Fruit fly (Drosophila melanogaster) whole organism, adult: Measurements from ENCODE around the gene CG43077.

Experiments used
- CG12768 ChIP-seq: fragments of 200-800 bp; sonication (Bioruptor generic); optimal IDR thresholded peaks from 2 replicates; lab custom pipeline; 2017; ENCODE audit warnings: missing biosample characterization, missing genetic modification characterization, mild to moderate bottlenecking, moderate library complexity, missing genetic modification reagents
- CG14711 ChIP-seq: fragments of 200-800 bp; sonication (Bioruptor generic); optimal IDR thresholded peaks from 2 replicates; lab custom pipeline; 2018; ENCODE audit warnings: missing biosample characterization, mild to moderate bottlenecking, missing genetic modification characterization, moderate library complexity
- CG5204 ChIP-seq: fragments of 200-800 bp; sonication (Bioruptor generic); optimal IDR thresholded peaks from 2 replicates; lab custom pipeline; 2016; ENCODE audit warnings: missing biosample characterization, missing genetic modification characterization
- CG7045 ChIP-seq: fragments of 200-800 bp; sonication (Bioruptor generic); optimal IDR thresholded peaks from 2 replicates; lab custom pipeline; 2017; ENCODE audit warnings: missing biosample characterization, mild to moderate bottlenecking, missing genetic modification characterization
- CG7101 ChIP-seq: fragments of 200-800 bp; sonication (Bioruptor generic); optimal IDR thresholded peaks from 2 replicates; lab custom pipeline; 2018; ENCODE audit warnings: missing biosample characterization, mild to moderate bottlenecking, missing genetic modification characterization, moderate library complexity
- Clk ChIP-seq: fragments of 200-800 bp; sonication (Bioruptor generic); optimal IDR thresholded peaks from 2 replicates; lab custom pipeline; 2017; ENCODE audit warnings: missing biosample characterization, missing genetic modification characterization
- Hr96 ChIP-seq: fragments of 200-800 bp; sonication (Bioruptor generic); optimal IDR thresholded peaks from 2 replicates; lab custom pipeline; 2016; ENCODE audit warnings: missing biosample characterization, missing genetic modification characterization
- Mnt ChIP-seq: fragments of 200-800 bp; sonication (Bioruptor generic); optimal IDR thresholded peaks from 2 replicates; lab custom pipeline; 2016; ENCODE audit warnings: missing biosample characterization, mild to moderate bottlenecking, missing genetic modification characterization
- bab1 ChIP-seq: fragments of 200-800 bp; sonication (Bioruptor generic); optimal IDR thresholded peaks from 3 replicates; lab custom pipeline; 2019; ENCODE audit warnings: missing biosample characterization, mild to moderate bottlenecking, missing genetic modification characterization, moderate library complexity
- cic ChIP-seq: fragments of 200-800 bp; sonication (Bioruptor generic); optimal IDR thresholded peaks from 2 replicates; lab custom pipeline; 2017; ENCODE audit warnings: missing biosample characterization, mild to moderate bottlenecking, missing genetic modification characterization, moderate library complexity
- kay ChIP-seq: fragments of 200-800 bp; sonication (Bioruptor generic); peaks from one replicate; lab custom pipeline; 2016; ENCODE audit warnings: missing biosample characterization, missing genetic modification characterization, borderline replicate concordance
- ovo ChIP-seq: fragments of 200-800 bp; sonication (Bioruptor generic); optimal IDR thresholded peaks from 2 replicates; lab custom pipeline; 2016; ENCODE audit warnings: missing biosample characterization, missing genetic modification characterization
- pad ChIP-seq: fragments of 200-800 bp; sonication (Bioruptor generic); optimal IDR thresholded peaks from 3 replicates; lab custom pipeline; 2017; ENCODE audit warnings: missing biosample characterization, missing genetic modification characterization, mild to moderate bottlenecking, moderate library complexity, missing genetic modification reagents
- tj ChIP-seq: fragments of 200-800 bp; sonication (Bioruptor generic); optimal IDR thresholded peaks from 3 replicates; lab custom pipeline; 2017; ENCODE audit warnings: missing biosample characterization, mild to moderate bottlenecking, missing genetic modification characterization, moderate library complexity

DNA sequence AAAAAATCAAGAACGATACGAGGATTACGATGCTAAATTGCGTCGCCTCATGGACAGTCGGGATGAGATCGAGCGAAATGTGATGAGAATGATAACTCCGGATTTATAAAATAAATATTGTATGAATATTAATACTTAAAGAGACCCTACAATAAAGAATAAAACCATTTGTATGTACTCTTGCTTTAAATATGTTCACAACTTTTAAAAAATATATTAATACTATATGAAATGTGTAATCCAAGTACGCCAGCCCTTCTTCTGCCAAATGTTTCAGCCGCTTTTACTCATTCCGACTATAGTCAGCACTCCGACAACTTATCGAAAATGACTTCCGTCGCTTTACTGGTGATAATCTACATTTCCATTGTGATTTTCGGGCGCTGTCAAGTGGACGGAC is 45.1 kb downstream of the CG43077 start, which contains the start of gene CG43997:
- TF ChIP-seq cic (GFP tag; lab: Kevin White, UChicago), result no peak
- TF ChIP-seq CG12768 (GFP tag; lab: Kevin White, UChicago), result no peak
- TF ChIP-seq tj (GFP tag; lab: Kevin White, UChicago), result no peak
- no peak for TF ChIP-seq Clk (GFP tag; lab: Kevin White, UChicago)
- TF ChIP-seq pad (GFP tag; lab: Kevin White, UChicago), result no peak
- TF ChIP-seq Hr96, result no peak
- TF ChIP-seq CG7045 (GFP tag; lab: Kevin White, UChicago), result no peak
- no peak for TF ChIP-seq ovo (GFP tag; lab: Kevin White, UChicago)
- TF ChIP-seq CG14711 (tag; lab: Kevin White, UChicago), result no peak
- no peak for TF ChIP-seq Mnt (GFP tag; lab: Kevin White, UChicago)
- TF ChIP-seq CG7101, result no peak
- TF ChIP-seq CG5204 (GFP tag; lab: Kevin White, UChicago), result no peak
- TF ChIP-seq bab1 (GFP tag; lab: Kevin White, UChicago), result no peak
- TF ChIP-seq kay, result no peak
